Fruit fly (Drosophila melanogaster): ENCODE data around the gene Sec61gamma.

The Sec61gamma gene

dm6 chrX:19603953-19604352, 39.2 kb upstream of the Sec61gamma start (continued):
- TF ChIP-seq zen2 (GFP tag; IDR thresholded peaks at IDR 0.05; ENCODE audit: partially characterized antibody) (no peak), CG32767 (GFP tag; IDR thresholded peaks at IDR 0.05) (peak; percentile 68), CG17612 (GFP tag; IDR thresholded peaks at IDR 0.05) (no peak), bbx (GFP tag; IDR thresholded peaks at IDR 0.05; ENCODE audit: partially characterized antibody) (no peak), Dad (GFP tag; optimal IDR thresholded peaks at IDR 0.05) (peak; percentile 31), sim (GFP tag; IDR thresholded peaks at IDR 0.05) (peak; percentile 27; the same call in 1 of the 2 replicates), CG31441 (GFP tag; IDR thresholded peaks at IDR 0.05) (peak; percentile 78), Optix (GFP tag; IDR thresholded peaks at IDR 0.05) (0 out of 3 replicates have a peak, but pooled peaks have one; percentile 27), CG13775 (GFP tag; optimal IDR thresholded peaks at IDR 0.05) (peak; percentile 65), fd102C (GFP tag; optimal IDR thresholded peaks at IDR 0.05) (no peak), Ets65A (GFP tag) (peak; percentile 94), sens-2 (GFP tag; IDR thresholded peaks at IDR 0.05) (peak; percentile 62; the same call in 1 of the 2 replicates), bsh (GFP tag; optimal IDR thresholded peaks at IDR 0.05) (peak; percentile 56 to 70), sisA (GFP tag; IDR thresholded peaks at IDR 0.05) (peak; percentile 81), CG17359 (tag; optimal IDR thresholded peaks at IDR 0.05) (peak; percentile 81), salm (tag; optimal IDR thresholded peaks at IDR 0.05) (no peak), CG17802 (tag; optimal IDR thresholded peaks at IDR 0.05) (peak; percentile 5), ase (GFP tag; IDR thresholded peaks at IDR 0.05) (peak; percentile 74), NC2β (GFP tag; optimal IDR thresholded peaks at IDR 0.05) (no peak), CG10543 (GFP tag; optimal IDR thresholded peaks at IDR 0.05) (peak; percentile 66), emc (GFP tag; optimal IDR thresholded peaks at IDR 0.05) (no peak), CG16815 (GFP tag; optimal IDR thresholded peaks at IDR 0.05) (peak; percentile 31), ara (GFP tag; IDR thresholded peaks at IDR 0.05) (peak; percentile 20; the same call in 1 of the 2 replicates), Ravus (GFP tag; IDR thresholded peaks at IDR 0.05) (peak; percentile 55), Dek (tag; optimal IDR thresholded peaks at IDR 0.05) (peak; percentile 64), knrl (GFP tag; IDR thresholded peaks at IDR 0.05; ENCODE audit: partially characterized antibody) (no peak), Oaz (GFP tag; IDR thresholded peaks at IDR 0.05) (peak; percentile 76), CG3281 (GFP tag; optimal IDR thresholded peaks at IDR 0.05) (peak; percentile 79), cwo (GFP tag; optimal IDR thresholded peaks at IDR 0.05) (peak; percentile 75), slbo (GFP tag; IDR thresholded peaks at IDR 0.05) (peak; percentile 87), Hey (tag; optimal IDR thresholded peaks at IDR 0.05) (no peak), jigr1 (GFP tag; IDR thresholded peaks at IDR 0.05) (peak; percentile 59; the same call in 1 of the 3 replicates), MTF-1 (GFP tag; optimal IDR thresholded peaks at IDR 0.05; ENCODE audit: borderline replicate concordance) (peak; percentile 50), sr (GFP tag; IDR thresholded peaks at IDR 0.05) (peak; percentile 72; the same call in 2 of the 3 replicates), CG8359 (GFP tag; optimal IDR thresholded peaks at IDR 0.05; ENCODE audit: borderline replicate concordance) (no peak), D (optimal IDR thresholded peaks at IDR 0.05) (no peak), D (GFP tag; optimal IDR thresholded peaks at IDR 0.05) (peak; percentile 62), CG9437 (GFP tag; optimal IDR thresholded peaks at IDR 0.05) (peak; percentile 49), insv (GFP tag; optimal IDR thresholded peaks at IDR 0.05) (no peak), CG12236 (GFP tag; optimal IDR thresholded peaks at IDR 0.05) (no peak), sug (tag; optimal IDR thresholded peaks at IDR 0.05) (peak; percentile 82), Lpt (GFP tag; optimal IDR thresholded peaks at IDR 0.05) (no peak), CG8765 (GFP tag; IDR thresholded peaks at IDR 0.05) (peak; percentile 39; the same call in 1 of the 2 replicates), CG4820 (GFP tag; optimal IDR thresholded peaks at IDR 0.05) (peak; percentile 67), grau (tag; optimal IDR thresholded peaks at IDR 0.05) (peak; percentile 78), CG18764 (GFP tag; optimal IDR thresholded peaks at IDR 0.05) (peak; percentile 35), CG14710 (tag; optimal IDR thresholded peaks at IDR 0.05) (peak; percentile 44), Camta (GFP tag; optimal IDR thresholded peaks at IDR 0.05) (peak; percentile 58), tin (GFP tag; optimal IDR thresholded peaks at IDR 0.05) (peak; percentile 73), CG5953 (GFP tag; IDR thresholded peaks at IDR 0.05) (peak; percentile 61), CG30020 (tag; optimal IDR thresholded peaks at IDR 0.05) (peak; percentile 6)

All from whole organism, embryonic.